Fruit fly (Drosophila melanogaster) whole organism, embryonic: Measurements from ENCODE around the gene dikar.

Experiments used
- Abd-B ChIP-seq: fragments of 200-800 bp; sonication (Bioruptor generic); optimal IDR thresholded peaks from 2 replicates; lab custom pipeline; 2018; ENCODE audit warnings: missing biosample characterization, mild to moderate bottlenecking, missing genetic modification characterization, moderate library complexity
- CG17568 ChIP-seq: fragments of 200-800 bp; sonication (Bioruptor generic); optimal IDR thresholded peaks from 2 replicates; lab custom pipeline; 2018; ENCODE audit warnings: missing biosample characterization, mild to moderate bottlenecking, missing genetic modification characterization, moderate library complexity
- CG2116 ChIP-seq: fragments of 200-800 bp; sonication (Bioruptor generic); optimal IDR thresholded peaks from 3 replicates; lab custom pipeline; 2018; ENCODE audit warnings: missing biosample characterization, mild to moderate bottlenecking, missing genetic modification characterization
- CG30431 ChIP-seq: fragments of 200-800 bp; sonication (Bioruptor generic); optimal IDR thresholded peaks from 2 replicates; lab custom pipeline; 2017; ENCODE audit warnings: missing biosample characterization, missing genetic modification characterization
- CG31441 ChIP-seq: fragments of 200-800 bp; sonication (Bioruptor generic); IDR thresholded peaks from 2 replicates; pipeline ENCODE4 v1.3.6; 2022; ENCODE audit warnings: missing biosample characterization, missing genetic modification characterization
- CG3407 ChIP-seq: fragments of 200-800 bp; sonication (Bioruptor generic); optimal IDR thresholded peaks from 2 replicates; lab custom pipeline; 2018; ENCODE audit warnings: missing biosample characterization, mild to moderate bottlenecking, missing genetic modification characterization
- CG3726 ChIP-seq: fragments of 200-800 bp; sonication (Bioruptor generic); IDR thresholded peaks from 3 replicates; pipeline ENCODE4, ENCODE4 v1.3.6; 2022; ENCODE audit warnings: missing biosample characterization, missing genetic modification characterization
- CG42726 ChIP-seq: fragments of 200-800 bp; sonication (Bioruptor generic); IDR thresholded peaks from 2 replicates; pipeline ENCODE4 v1.3.6; 2022; ENCODE audit warnings: missing biosample characterization, missing genetic modification characterization; ENCODE audit not compliant: partially characterized antibody
- CG4328 ChIP-seq: fragments of 200-800 bp; sonication (Bioruptor generic); optimal IDR thresholded peaks from 3 replicates; lab custom pipeline; 2017; ENCODE audit warnings: missing biosample characterization, missing genetic modification reagents, missing genetic modification characterization
- CG5180 ChIP-seq: fragments of 200-800 bp; sonication (Bioruptor generic); optimal IDR thresholded peaks from 3 replicates; lab custom pipeline; 2017; ENCODE audit warnings: missing biosample characterization, missing genetic modification characterization, mild to moderate bottlenecking, moderate library complexity, missing genetic modification reagents
- CG5953 ChIP-seq: fragments of 200-800 bp; sonication (Bioruptor generic); IDR thresholded peaks from 2 replicates; pipeline ENCODE4 v1.3.6; 2022; ENCODE audit warnings: missing biosample characterization, missing genetic modification characterization
- CG6813 ChIP-seq: fragments of 200-800 bp; sonication (Bioruptor generic); optimal IDR thresholded peaks from 2 replicates; lab custom pipeline; 2017; ENCODE audit warnings: missing biosample characterization, missing genetic modification characterization, mild to moderate bottlenecking, moderate library complexity, missing genetic modification reagents
- CG6854 ChIP-seq: fragments of 200-800 bp; sonication (Bioruptor generic); optimal IDR thresholded peaks from 3 replicates; lab custom pipeline; 2017; ENCODE audit warnings: missing biosample characterization, mild to moderate bottlenecking, missing genetic modification characterization
- CG7745 ChIP-seq: fragments of 200-800 bp; sonication (Bioruptor generic); optimal IDR thresholded peaks from 2 replicates; lab custom pipeline; 2018; ENCODE audit warnings: missing biosample characterization, mild to moderate bottlenecking, missing genetic modification characterization, moderate library complexity
- CG7987 ChIP-seq: fragments of 200-800 bp; sonication (Bioruptor generic); optimal IDR thresholded peaks from 2 replicates; lab custom pipeline; 2018; ENCODE audit warnings: missing biosample characterization, mild to moderate bottlenecking, missing genetic modification characterization, moderate library complexity
- CG8478 ChIP-seq: fragments of >200 bp; optimal IDR thresholded peaks from 2 replicates; lab custom pipeline; 2018
- CG8944 ChIP-seq: fragments of 200-800 bp; sonication (Bioruptor generic); optimal IDR thresholded peaks from 3 replicates; lab custom pipeline; 2016; ENCODE audit warnings: missing biosample characterization, missing genetic modification characterization
- CG9609 ChIP-seq: fragments of 200-800 bp; sonication (Bioruptor generic); optimal IDR thresholded peaks from 3 replicates; lab custom pipeline; 2016; ENCODE audit warnings: missing biosample characterization, missing genetic modification characterization
- Dfd ChIP-seq, 2 experiments: fragments of >200 bp; optimal IDR thresholded peaks; 2 replicates each; lab custom pipeline; 2017; ENCODE audit warnings: missing biosample characterization in 2 of 2, missing genetic modification characterization in 2 of 2
- Dll ChIP-seq: fragments of 200-800 bp; sonication (Bioruptor generic); IDR thresholded peaks from 4 replicates; pipeline ENCODE4 v1.3.6; 2022; ENCODE audit warnings: missing biosample characterization, missing genetic modification characterization; ENCODE audit not compliant: partially characterized antibody
- Dp ChIP-seq: fragments of 200-800 bp; sonication (Bioruptor generic); optimal IDR thresholded peaks from 2 replicates; lab custom pipeline; 2018; ENCODE audit warnings: missing biosample characterization, mild to moderate bottlenecking, missing genetic modification characterization, moderate library complexity
- Dref ChIP-seq: fragments of 200-800 bp; sonication (Bioruptor generic); IDR thresholded peaks from 2 replicates; pipeline ENCODE4 v1.3.6; 2022; ENCODE audit warnings: missing biosample characterization, missing genetic modification characterization
- H15 ChIP-seq: fragments of 200-800 bp; sonication (Bioruptor generic); IDR thresholded peaks from 3 replicates; pipeline ENCODE4 v1.3.6; 2022; ENCODE audit warnings: missing biosample characterization, missing genetic modification characterization
- Hand ChIP-seq: fragments of 200-800 bp; sonication (Bioruptor generic); optimal IDR thresholded peaks from 2 replicates; lab custom pipeline; 2017; ENCODE audit warnings: mild to moderate bottlenecking, missing biosample characterization, missing genetic modification reagents, missing genetic modification characterization
- MTF-1 ChIP-seq: fragments of 200-800 bp; sonication (Bioruptor generic); optimal IDR thresholded peaks from 2 replicates; lab custom pipeline; 2018; ENCODE audit warnings: missing biosample characterization, mild to moderate bottlenecking, missing genetic modification characterization, borderline replicate concordance
- Mad ChIP-seq: fragments of 200-800 bp; sonication (Bioruptor generic); optimal IDR thresholded peaks from 2 replicates; lab custom pipeline; 2016; ENCODE audit warnings: missing biosample characterization, missing genetic modification characterization
- NC2α ChIP-seq: fragments of 200-800 bp; sonication (Bioruptor generic); optimal IDR thresholded peaks from 2 replicates; lab custom pipeline; 2016; ENCODE audit warnings: missing biosample characterization, missing genetic modification characterization
- Pdp1 ChIP-seq, 2 experiments: fragments of 200-800 bp; sonication (Bioruptor generic); optimal IDR thresholded peaks; 3 replicates each; lab custom pipeline; 2016; ENCODE audit warnings: missing biosample characterization in 2 of 2, missing genetic modification characterization in 2 of 2, mild to moderate bottlenecking in 1 of 2, moderate library complexity in 1 of 2
- Rx ChIP-seq: fragments of 200-800 bp; sonication (Bioruptor generic); IDR thresholded peaks from 2 replicates; pipeline ENCODE4 v1.3.6; 2022; ENCODE audit warnings: missing biosample characterization, missing genetic modification characterization
- Taf1 ChIP-seq: fragments of 200-800 bp; sonication (Bioruptor generic); IDR thresholded peaks from 2 replicates; pipeline ENCODE4 v1.3.6; 2022; ENCODE audit warnings: missing biosample characterization, missing genetic modification characterization
- Tbp ChIP-seq: fragments of >200 bp; optimal IDR thresholded peaks from 2 replicates; lab custom pipeline; 2018; ENCODE audit warnings: missing biosample characterization, missing genetic modification characterization
- abd-A ChIP-seq: fragments of 200-800 bp; sonication (Bioruptor generic); optimal IDR thresholded peaks from 3 replicates; lab custom pipeline; 2019; ENCODE audit warnings: missing biosample characterization, mild to moderate bottlenecking, missing genetic modification characterization, moderate library complexity
- bsh ChIP-seq, 2 experiments: fragments of 200-800 bp; sonication (Bioruptor generic); optimal IDR thresholded peaks; 2 replicates each; lab custom pipeline; 2017 to 2018; ENCODE audit warnings: mild to moderate bottlenecking in 2 of 2, missing biosample characterization in 2 of 2, missing genetic modification characterization in 2 of 2, moderate library complexity in 1 of 2
- cg ChIP-seq: fragments of 200-800 bp; sonication (Bioruptor generic); optimal IDR thresholded peaks from 3 replicates; lab custom pipeline; 2019; ENCODE audit warnings: missing biosample characterization, mild to moderate bottlenecking, missing genetic modification characterization, moderate library complexity
- chm ChIP-seq: fragments of 200-800 bp; sonication (Bioruptor generic); IDR thresholded peaks from 2 replicates; pipeline ENCODE4 v1.3.6; 2022; ENCODE audit warnings: missing biosample characterization, missing genetic modification characterization
- chn ChIP-seq: fragments of 200-800 bp; sonication (Bioruptor generic); optimal IDR thresholded peaks from 2 replicates; lab custom pipeline; 2016; ENCODE audit warnings: missing biosample characterization, missing genetic modification characterization
- danr ChIP-seq: fragments of 200-800 bp; sonication (Bioruptor generic); IDR thresholded peaks from 2 replicates; pipeline ENCODE4 v1.3.6; 2022; ENCODE audit warnings: missing biosample characterization, missing genetic modification characterization
- grn ChIP-seq: fragments of 200-800 bp; sonication (Bioruptor generic); optimal IDR thresholded peaks from 3 replicates; lab custom pipeline; 2017; ENCODE audit warnings: missing biosample characterization, missing genetic modification characterization
- jing ChIP-seq: fragments of 200-800 bp; sonication (Bioruptor generic); optimal IDR thresholded peaks from 2 replicates; lab custom pipeline; 2018; ENCODE audit warnings: missing biosample characterization, mild to moderate bottlenecking, missing genetic modification characterization
- knrl ChIP-seq: fragments of 200-800 bp; sonication (Bioruptor generic); IDR thresholded peaks from 3 replicates; pipeline ENCODE4 v1.3.6; 2022; ENCODE audit warnings: missing biosample characterization, missing genetic modification characterization; ENCODE audit not compliant: partially characterized antibody
- nerfin-2 ChIP-seq: fragments of 200-800 bp; sonication (Bioruptor generic); IDR thresholded peaks from 2 replicates; pipeline ENCODE4 v1.3.6; 2022; ENCODE audit warnings: missing biosample characterization, missing genetic modification characterization; ENCODE audit not compliant: partially characterized antibody
- nom ChIP-seq: fragments of 200-800 bp; sonication (Bioruptor generic); optimal IDR thresholded peaks from 2 replicates; lab custom pipeline; 2017; ENCODE audit warnings: missing biosample characterization, missing genetic modification characterization, mild to moderate bottlenecking, moderate library complexity, missing genetic modification reagents
- pnt ChIP-seq: fragments of 200-800 bp; sonication (Bioruptor generic); optimal IDR thresholded peaks from 3 replicates; lab custom pipeline; 2016; ENCODE audit warnings: missing biosample characterization, missing genetic modification characterization
- slbo ChIP-seq: fragments of 200-800 bp; sonication (Bioruptor generic); IDR thresholded peaks from 2 replicates; pipeline ENCODE4 v1.3.6; 2022; ENCODE audit warnings: missing biosample characterization, missing genetic modification characterization
- sqz ChIP-seq: fragments of 200-800 bp; sonication (Bioruptor generic); optimal IDR thresholded peaks from 3 replicates; lab custom pipeline; 2018; ENCODE audit warnings: missing biosample characterization, mild to moderate bottlenecking, missing genetic modification characterization
- ssp ChIP-seq: fragments of 200-800 bp; sonication (Bioruptor generic); IDR thresholded peaks from 2 replicates; pipeline ENCODE4 v1.3.6; 2022; ENCODE audit warnings: missing biosample characterization, missing genetic modification characterization
- trem ChIP-seq: fragments of 200-800 bp; optimal IDR thresholded peaks from 3 replicates; lab custom pipeline; 2019; ENCODE audit warnings: missing biosample characterization, mild to moderate bottlenecking, missing genetic modification characterization, moderate library complexity
- trh ChIP-seq: fragments of 200-800 bp; sonication (Bioruptor generic); optimal IDR thresholded peaks from 2 replicates; lab custom pipeline; 2016; ENCODE audit warnings: missing biosample characterization, missing genetic modification characterization
- vnd ChIP-seq: fragments of 200-800 bp; sonication (Bioruptor generic); IDR thresholded peaks from 3 replicates; pipeline ENCODE4 v1.3.6; 2022; ENCODE audit warnings: missing biosample characterization, missing genetic modification characterization; ENCODE audit not compliant: partially characterized antibody
- vvl ChIP-seq: fragments of 200-800 bp; sonication (Bioruptor generic); IDR thresholded peaks from 2 replicates; pipeline ENCODE4 v1.3.6; 2022; ENCODE audit warnings: missing biosample characterization, missing genetic modification characterization

Gene dikar

DNA sequence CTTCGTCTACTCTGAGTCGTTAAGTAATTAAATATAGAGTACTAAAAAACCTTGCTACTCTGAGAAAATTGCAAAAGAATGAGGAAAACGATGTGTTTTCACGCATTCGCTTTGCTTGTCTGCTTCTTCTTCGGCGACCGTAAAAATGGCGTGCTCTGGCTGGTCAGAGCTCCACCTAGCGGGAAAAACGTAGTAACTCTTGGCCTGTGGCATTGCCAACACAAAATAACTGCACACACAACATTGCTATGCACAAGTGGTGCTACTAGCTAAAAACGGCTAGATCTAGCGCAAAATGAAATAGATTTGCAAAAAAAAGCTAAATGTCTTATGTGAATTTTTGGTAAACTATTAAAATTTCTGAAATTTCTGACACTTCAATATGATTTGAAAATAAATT lies 4.2 kb upstream of the dikar start (continued):
- TF ChIP-seq CG8944 (GFP tag; lab: Kevin White, UChicago) (peak; percentile 48), cg (GFP tag; lab: Kevin White, UChicago) (peak; percentile 5), nom (GFP tag; lab: Kevin White, UChicago) (peak; percentile 21), CG8478 (lab: Kevin White, UChicago) (no peak), CG2116 (GFP tag; lab: Kevin White, UChicago) (peak; percentile 95), CG6854 (GFP tag; lab: Kevin White, UChicago) (no peak), CG7745 (no peak), bsh (GFP tag; optimal IDR thresholded peaks at IDR 0.05; lab: Kevin White, UChicago) (peak in 1 of 2 experiments; percentile 47), Mad (GFP tag; lab: Kevin White, UChicago) (peak; percentile 44), CG7987 (peak; percentile 28), NC2α (GFP tag; lab: Kevin White, UChicago) (peak; percentile 39), CG31441 (GFP tag; lab: Robert Waterston, UW) (no peak; the same call in 1 of the 2 replicates), Dll (GFP tag; lab: Robert Waterston, UW) (no peak), Taf1 (GFP tag; lab: Robert Waterston, UW) (no peak), knrl (GFP tag; lab: Robert Waterston, UW) (peak; percentile 38; the same call in 1 of the 3 replicates), nerfin-2 (peak; percentile 41; the same call in 1 of the 2 replicates), Rx (peak; percentile 57), CG3407 (no peak), CG42726 (GFP tag; lab: Robert Waterston, UW) (peak; percentile 70), vnd (GFP tag; lab: Robert Waterston, UW) (no peak), Pdp1 (GFP tag; optimal IDR thresholded peaks at IDR 0.05; lab: Kevin White, UChicago) (peak in 1 of 2 experiments; percentile 57), danr (GFP tag; lab: Robert Waterston, UW) (no peak), CG3726 (no peak), Dp (GFP tag; lab: Kevin White, UChicago) (peak; percentile 7), CG6813 (peak; percentile 21), H15 (0 out of 3 replicates have a peak, but pooled peaks have one; percentile 34), sqz (GFP tag; lab: Kevin White, UChicago) (no peak), Dfd (GFP tag; optimal IDR thresholded peaks at IDR 0.05; lab: Kevin White, UChicago) (no peak), trem (tag; lab: Kevin White, UChicago) (peak; percentile 56), Hand (no peak), Abd-B (peak; percentile 39), CG9609 (peak; percentile 34), chm (0 out of 2 replicates have a peak, but pooled peaks have one; percentile 56), CG4328 (GFP tag; lab: Kevin White, UChicago) (no peak), CG17568 (no peak), MTF-1 (GFP tag; lab: Kevin White, UChicago) (no peak), CG30431 (GFP tag; lab: Kevin White, UChicago) (no peak), Dref (GFP tag; lab: Robert Waterston, UW) (peak; percentile 56), CG5180 (no peak), Tbp (GFP tag; lab: Kevin White, UChicago) (no peak), trh (no peak), slbo (peak; percentile 85), grn (no peak), ssp (GFP tag; lab: Robert Waterston, UW) (peak; percentile 41; the same call in 1 of the 2 replicates), chn (GFP tag; lab: Kevin White, UChicago) (peak; percentile 48), vvl (GFP tag; lab: Robert Waterston, UW) (peak; percentile 94), jing (GFP tag; lab: Kevin White, UChicago) (no peak), pnt (no peak), CG5953 (GFP tag; lab: Robert Waterston, UW) (peak; percentile 40; the same call in 1 of the 2 replicates), abd-A (tag; lab: Kevin White, UChicago) (peak; percentile 23)
